In the genomic region with DNA sequence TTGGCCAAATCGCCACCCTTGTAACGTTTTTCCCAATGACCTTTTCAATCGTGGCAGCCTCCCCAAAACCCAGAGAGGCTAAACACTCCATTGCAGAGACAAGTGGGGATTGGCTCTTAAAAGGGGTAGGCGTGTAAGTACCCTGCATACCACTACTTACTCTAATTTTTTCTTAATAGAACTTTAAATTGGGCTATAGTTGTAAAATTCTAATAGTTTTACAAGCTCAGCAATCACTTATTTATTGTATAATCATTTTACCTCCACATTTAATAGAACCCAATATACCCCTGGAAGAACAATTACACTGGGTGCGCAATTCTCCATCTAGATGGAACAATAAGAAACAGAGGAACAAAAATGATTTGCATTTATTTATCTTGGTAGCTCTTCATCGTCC, we compare ENCODE assay signal across 3 fruit fly cellular contexts.
TF ChIP-seq lines count a peak whose summit lies in the region.

No protein-coding gene starts in this region.

TF ChIP-seq in whole organism, embryonic, 481 proteins besides CTCF, POLR2A, EP300 and RAD21 (continued from another document and continues in another):
- TF ChIP-seq knrl (GFP tag; IDR thresholded peaks at IDR 0.05; lab: Robert Waterston, UW; ENCODE audit: partially characterized antibody) (no peak), CG12299 (tag; optimal IDR thresholded peaks at IDR 0.05; lab: Kevin White, UChicago) (peak; percentile 62), sr (GFP tag; IDR thresholded peaks at IDR 0.05; lab: Robert Waterston, UW) (no peak), sens-2 (GFP tag; IDR thresholded peaks at IDR 0.05; lab: Robert Waterston, UW) (peak; percentile 45; the same call in 1 of the 2 replicates), bowl (GFP tag; IDR thresholded peaks at IDR 0.05; lab: Robert Waterston, UW) (peak; percentile 27; the same call in 1 of the 2 replicates), chif (GFP tag; optimal IDR thresholded peaks at IDR 0.05; lab: Kevin White, UChicago) (peak; percentile 54 to 74), CG11093 (GFP tag; IDR thresholded peaks at IDR 0.05; lab: Robert Waterston, UW) (peak; percentile 28; the same call in 1 of the 3 replicates), CHES-1-like (GFP tag; optimal IDR thresholded peaks at IDR 0.05; lab: Kevin White, UChicago) (peak; percentile 17), cg (GFP tag; optimal IDR thresholded peaks at IDR 0.05; lab: Kevin White, UChicago) (no peak), her (GFP tag; optimal IDR thresholded peaks at IDR 0.05; lab: Kevin White, UChicago) (peak; percentile 42), fd96Cb (tag; optimal IDR thresholded peaks at IDR 0.05; lab: Kevin White, UChicago) (peak; percentile 78), trem (tag; optimal IDR thresholded peaks at IDR 0.05; lab: Kevin White, UChicago) (peak; percentile 39), Hr39 (optimal IDR thresholded peaks at IDR 0.05; lab: Kevin White, UChicago) (no peak), CG4730 (GFP tag; IDR thresholded peaks at IDR 0.05; lab: Robert Waterston, UW) (peak; percentile 74), CG17361 (GFP tag; IDR thresholded peaks at IDR 0.05; lab: Robert Waterston, UW) (peak; percentile 76), CG3407 (GFP tag; optimal IDR thresholded peaks at IDR 0.05; lab: Kevin White, UChicago) (no peak), CG33557 (GFP tag; optimal IDR thresholded peaks at IDR 0.05; lab: Kevin White, UChicago) (no peak), CG5245 (GFP tag; optimal IDR thresholded peaks at IDR 0.05; lab: Kevin White, UChicago) (peak; percentile 53), zen (tag; optimal IDR thresholded peaks at IDR 0.05; lab: Kevin White, UChicago) (peak; percentile 65), HLH3B (GFP tag; IDR thresholded peaks at IDR 0.05; lab: Robert Waterston, UW) (peak; percentile 86), CG10274 (GFP tag; optimal IDR thresholded peaks at IDR 0.05; lab: Kevin White, UChicago) (peak; percentile 27), fd64A (GFP tag; optimal IDR thresholded peaks at IDR 0.05; lab: Kevin White, UChicago) (no peak), crc (GFP tag; optimal IDR thresholded peaks at IDR 0.05; lab: Kevin White, UChicago) (peak; percentile 60), Sry-δ (GFP tag; optimal IDR thresholded peaks at IDR 0.05; lab: Kevin White, UChicago) (peak; percentile 20), CG4360 (GFP tag; IDR thresholded peaks at IDR 0.05; lab: Robert Waterston, UW) (no peak), Jarid2 (GFP tag; optimal IDR thresholded peaks at IDR 0.05; lab: Kevin White, UChicago) (peak; percentile 7), CG17802 (tag; optimal IDR thresholded peaks at IDR 0.05; lab: Kevin White, UChicago) (peak; percentile 1), sc (optimal IDR thresholded peaks at IDR 0.05; lab: Kevin White, UChicago) (no peak), sc (GFP tag; optimal IDR thresholded peaks at IDR 0.05; lab: Kevin White, UChicago) (peak; percentile 46), gce (GFP tag; IDR thresholded peaks at IDR 0.05; lab: Robert Waterston, UW) (0 out of 3 replicates have a peak, but pooled peaks have one; percentile 42), phol (tag; optimal IDR thresholded peaks at IDR 0.05; lab: Kevin White, UChicago) (peak; percentile 77), CG6854 (GFP tag; optimal IDR thresholded peaks at IDR 0.05; lab: Kevin White, UChicago) (peak; percentile 43), CG1024 (GFP tag; IDR thresholded peaks at IDR 0.05; lab: Robert Waterston, UW) (peak; percentile 70), CG3281 (GFP tag; optimal IDR thresholded peaks at IDR 0.05; lab: Kevin White, UChicago) (peak; percentile 75), CG6683 (GFP tag; optimal IDR thresholded peaks at IDR 0.05; lab: Kevin White, UChicago) (peak; percentile 49), CG14860 (GFP tag; IDR thresholded peaks at IDR 0.05; lab: Robert Waterston, UW; ENCODE audit: partially characterized antibody) (no peak), chinmo (GFP tag; IDR thresholded peaks at IDR 0.05; lab: Robert Waterston, UW; ENCODE audit: partially characterized antibody) (no peak), CG7928 (GFP tag; optimal IDR thresholded peaks at IDR 0.05; lab: Kevin White, UChicago) (no peak), CG30403 (GFP tag; optimal IDR thresholded peaks at IDR 0.05; lab: Kevin White, UChicago) (peak; percentile 75), GATAe (GFP tag; conservative IDR thresholded peaks at IDR 0.05; lab: Robert Waterston, UW) (no peak), CG4617 (GFP tag; optimal IDR thresholded peaks at IDR 0.05; lab: Kevin White, UChicago; ENCODE audit: borderline replicate concordance) (no peak)

TF ChIP-seq in whole organism, prepupa, 60 proteins besides CTCF, POLR2A, EP300 and RAD21 (continued from another document):
- TF ChIP-seq CG6854 (GFP tag; optimal IDR thresholded peaks at IDR 0.05; lab: Kevin White, UChicago) = no peak
- peak; percentile 66 for TF ChIP-seq Met (GFP tag; optimal IDR thresholded peaks at IDR 0.05; lab: Kevin White, UChicago)
- TF ChIP-seq spab (GFP tag; optimal IDR thresholded peaks at IDR 0.05; lab: Kevin White, UChicago) = peak; percentile 35
- peak; percentile 55 for TF ChIP-seq pdm3 (GFP tag; optimal IDR thresholded peaks at IDR 0.05; lab: Kevin White, UChicago)
- TF ChIP-seq fkh (GFP tag; optimal IDR thresholded peaks at IDR 0.05; lab: Kevin White, UChicago) = no peak
- TF ChIP-seq dac (GFP tag; optimal IDR thresholded peaks at IDR 0.05; lab: Kevin White, UChicago) = no peak
- TF ChIP-seq Sox14 (GFP tag; optimal IDR thresholded peaks at IDR 0.05; lab: Kevin White, UChicago) = peak; percentile 57
- TF ChIP-seq cyc (GFP tag; optimal IDR thresholded peaks at IDR 0.05; lab: Kevin White, UChicago) = peak; percentile 54
- peak; percentile 61 for TF ChIP-seq acj6 (GFP tag; optimal IDR thresholded peaks at IDR 0.05; lab: Kevin White, UChicago)
- TF ChIP-seq net (GFP tag; optimal IDR thresholded peaks at IDR 0.05; lab: Kevin White, UChicago) = peak; percentile 12
- peak; percentile 59 for TF ChIP-seq lz (GFP tag; optimal IDR thresholded peaks at IDR 0.05; lab: Kevin White, UChicago)
- TF ChIP-seq Sox102F (GFP tag; optimal IDR thresholded peaks at IDR 0.05; lab: Kevin White, UChicago) = peak; percentile 71
- peak; percentile 24; the same call in 1 of the 2 replicates for TF ChIP-seq Gug (GFP tag; IDR thresholded peaks at IDR 0.05; lab: Robert Waterston, UW)
- TF ChIP-seq CG6808 (GFP tag; optimal IDR thresholded peaks at IDR 0.05; lab: Kevin White, UChicago) = peak; percentile 35
- peak; percentile 54 for TF ChIP-seq CG3919 (GFP tag; optimal IDR thresholded peaks at IDR 0.05; lab: Kevin White, UChicago)
- no peak for TF ChIP-seq CG15336 (GFP tag; IDR thresholded peaks at IDR 0.05; lab: Robert Waterston, UW)
- TF ChIP-seq CG11902 (GFP tag; optimal IDR thresholded peaks at IDR 0.05; lab: Kevin White, UChicago) = peak; percentile 43
- no peak for TF ChIP-seq CG6276 (GFP tag; optimal IDR thresholded peaks at IDR 0.05; lab: Kevin White, UChicago)
- TF ChIP-seq Ets96B (tag; optimal IDR thresholded peaks at IDR 0.05; lab: Kevin White, UChicago) = peak; percentile 65
- peak; percentile 59 for TF ChIP-seq Eip75B (GFP tag; optimal IDR thresholded peaks at IDR 0.05; lab: Kevin White, UChicago)
- TF ChIP-seq CG11762 (GFP tag; optimal IDR thresholded peaks at IDR 0.05; lab: Kevin White, UChicago; ENCODE audit: insufficient read depth) = peak; percentile 22
- peak; percentile 51 for TF ChIP-seq CG3032 (tag; optimal IDR thresholded peaks at IDR 0.05; lab: Kevin White, UChicago)
- TF ChIP-seq CG10631 (GFP tag; optimal IDR thresholded peaks at IDR 0.05; lab: Kevin White, UChicago) = peak; percentile 61
- TF ChIP-seq topi (GFP tag; optimal IDR thresholded peaks at IDR 0.05; lab: Kevin White, UChicago) = peak; percentile 68
- peak; percentile 68 for TF ChIP-seq esn (GFP tag; optimal IDR thresholded peaks at IDR 0.05; lab: Kevin White, UChicago)
- peak; percentile 18 for TF ChIP-seq vri (GFP tag; optimal IDR thresholded peaks at IDR 0.05; lab: Kevin White, UChicago)
- no peak for TF ChIP-seq Eip93F (GFP tag; optimal IDR thresholded peaks at IDR 0.05; lab: Kevin White, UChicago)
- TF ChIP-seq Hr4 (GFP tag; optimal IDR thresholded peaks at IDR 0.05; lab: Kevin White, UChicago) = peak; percentile 26
- TF ChIP-seq CG7368 (GFP tag; optimal IDR thresholded peaks at IDR 0.05; lab: Kevin White, UChicago) = no peak
- TF ChIP-seq fd85E (GFP tag; optimal IDR thresholded peaks at IDR 0.05; lab: Kevin White, UChicago) = no peak
- TF ChIP-seq Smox (GFP tag; optimal IDR thresholded peaks at IDR 0.05; lab: Kevin White, UChicago) = peak; percentile 56
- TF ChIP-seq ss (GFP tag; optimal IDR thresholded peaks at IDR 0.05; lab: Kevin White, UChicago) = no peak
- peak; percentile 29 for TF ChIP-seq Sox15 (GFP tag; optimal IDR thresholded peaks at IDR 0.05; lab: Kevin White, UChicago)
- peak; percentile 38; the same call in 1 of the 3 replicates for TF ChIP-seq CG8119 (GFP tag; IDR thresholded peaks at IDR 0.05; lab: Robert Waterston, UW)
- peak; percentile 66 for TF ChIP-seq Hr39 (GFP tag; optimal IDR thresholded peaks at IDR 0.05; lab: Kevin White, UChicago)
- TF ChIP-seq Eip78C (GFP tag; lab: Kevin White, UChicago) = peak; percentile 66
- TF ChIP-seq Hr38 (GFP tag; optimal IDR thresholded peaks at IDR 0.05; lab: Kevin White, UChicago) = no peak
- peak; percentile 59 for TF ChIP-seq CG10669 (GFP tag; optimal IDR thresholded peaks at IDR 0.05; lab: Kevin White, UChicago)
- no peak for TF ChIP-seq CG11294 (GFP tag; IDR thresholded peaks at IDR 0.05; lab: Robert Waterston, UW)

TF ChIP-seq in whole organism, wandering third instar larva, 38 proteins besides CTCF, POLR2A, EP300 and RAD21 (continued from another document):
- no peak for TF ChIP-seq usp (GFP tag; optimal IDR thresholded peaks at IDR 0.05; lab: Kevin White, UChicago)
- TF ChIP-seq Myc (optimal IDR thresholded peaks at IDR 0.05; lab: Kevin White, UChicago) = no peak
- TF ChIP-seq br (GFP tag; optimal IDR thresholded peaks at IDR 0.05; lab: Kevin White, UChicago) = peak; percentile 27
- no peak for TF ChIP-seq Abd-B (GFP tag; optimal IDR thresholded peaks at IDR 0.05; lab: Kevin White, UChicago)
- TF ChIP-seq Rel (GFP tag; optimal IDR thresholded peaks at IDR 0.05; lab: Kevin White, UChicago) = no peak
- no peak for TF ChIP-seq Rel (tag; optimal IDR thresholded peaks at IDR 0.05; lab: Kevin White, UChicago)
- TF ChIP-seq tai (GFP tag; optimal IDR thresholded peaks at IDR 0.05; lab: Kevin White, UChicago) = no peak
- TF ChIP-seq woc (GFP tag; optimal IDR thresholded peaks at IDR 0.05; lab: Kevin White, UChicago) = peak; percentile 42
- TF ChIP-seq h (GFP tag; optimal IDR thresholded peaks at IDR 0.05; lab: Kevin White, UChicago) = peak; percentile 76
- no peak for TF ChIP-seq sage (GFP tag; optimal IDR thresholded peaks at IDR 0.05; lab: Kevin White, UChicago)
- TF ChIP-seq ey (GFP tag; optimal IDR thresholded peaks at IDR 0.05; lab: Kevin White, UChicago) = peak; percentile 67
- TF ChIP-seq HLH106 (tag; optimal IDR thresholded peaks at IDR 0.05; lab: Kevin White, UChicago) = peak; percentile 60
